Fruit fly (Drosophila melanogaster) whole organism, embryonic: Measurements from ENCODE around the gene Acp36DE.
A peak's percentile ranks its signal among the peaks of the same experiment; 100 is the strongest.

Experiments
- Blimp-1 ChIP-seq: fragments of 200-800 bp; sonication (Bioruptor generic); optimal IDR thresholded peaks from 3 replicates; lab custom pipeline; 2018; ENCODE audit warnings: missing biosample characterization, missing genetic modification characterization, mild to moderate bottlenecking, moderate library complexity, missing genetic modification reagents
- CG10979 ChIP-seq: fragments of 200-800 bp; sonication (Bioruptor generic); optimal IDR thresholded peaks from 2 replicates; lab custom pipeline; 2018; ENCODE audit warnings: missing biosample characterization, mild to moderate bottlenecking, missing genetic modification characterization, moderate library complexity
- CG11504 ChIP-seq: fragments of 200-800 bp; sonication (Bioruptor generic); optimal IDR thresholded peaks from 3 replicates; lab custom pipeline; 2019; ENCODE audit warnings: missing biosample characterization, mild to moderate bottlenecking, missing genetic modification characterization, moderate library complexity
- CG12071 ChIP-seq: fragments of 200-800 bp; sonication (Bioruptor generic); optimal IDR thresholded peaks from 3 replicates; lab custom pipeline; 2018; ENCODE audit warnings: missing biosample characterization, mild to moderate bottlenecking, missing genetic modification characterization
- CG12942 ChIP-seq: fragments of 200-800 bp; sonication (Bioruptor generic); optimal IDR thresholded peaks from 3 replicates; lab custom pipeline; 2016; ENCODE audit warnings: missing biosample characterization, missing genetic modification characterization
- CG13287 ChIP-seq: fragments of 200-800 bp; sonication (Bioruptor generic); IDR thresholded peaks from 2 replicates; pipeline ENCODE4 v1.3.6; 2022; ENCODE audit warnings: missing biosample characterization, missing genetic modification characterization; ENCODE audit not compliant: partially characterized antibody
- CG17612 ChIP-seq: fragments of 200-800 bp; sonication (Bioruptor generic); IDR thresholded peaks from 2 replicates; pipeline ENCODE4 v1.3.6; 2022; ENCODE audit warnings: missing biosample characterization, missing genetic modification characterization
- CG1832 ChIP-seq: fragments of 200-800 bp; sonication (Bioruptor generic); optimal IDR thresholded peaks from 2 replicates; lab custom pipeline; 2017; ENCODE audit warnings: missing biosample characterization, mild to moderate bottlenecking, missing genetic modification characterization, inconsistent platforms
- CG31365 ChIP-seq: fragments of 200-800 bp; sonication (Bioruptor generic); optimal IDR thresholded peaks from 2 replicates; lab custom pipeline; 2018; ENCODE audit warnings: missing biosample characterization, mild to moderate bottlenecking, missing genetic modification characterization
- CG32772 ChIP-seq: fragments of 200-800 bp; sonication (Bioruptor generic); IDR thresholded peaks from 2 replicates; pipeline ENCODE4 v1.3.6; 2022; ENCODE audit warnings: missing biosample characterization, missing genetic modification characterization
- CG4854 ChIP-seq: fragments of 200-800 bp; sonication (Bioruptor generic); optimal IDR thresholded peaks from 2 replicates; lab custom pipeline; 2016; ENCODE audit warnings: missing biosample characterization, missing genetic modification characterization, inconsistent platforms
- CG7963 ChIP-seq: fragments of 200-800 bp; sonication (Bioruptor generic); IDR thresholded peaks from 3 replicates; pipeline ENCODE4 v1.3.6; 2022; ENCODE audit warnings: missing biosample characterization, missing genetic modification characterization; ENCODE audit not compliant: partially characterized antibody
- Camta ChIP-seq: fragments of 200-800 bp; sonication (Bioruptor generic); optimal IDR thresholded peaks from 2 replicates; lab custom pipeline; 2016; ENCODE audit warnings: missing biosample characterization, missing genetic modification characterization
- D19A ChIP-seq: fragments of 200-800 bp; optimal IDR thresholded peaks from 3 replicates; lab custom pipeline; 2019; ENCODE audit warnings: missing biosample characterization, mild to moderate bottlenecking, missing genetic modification characterization, moderate library complexity
- Elba2 ChIP-seq: fragments of 200-800 bp; sonication (Bioruptor generic); optimal IDR thresholded peaks from 3 replicates; lab custom pipeline; 2016; ENCODE audit warnings: missing biosample characterization, missing genetic modification characterization
- Fer2 ChIP-seq: fragments of 200-800 bp; sonication (Bioruptor generic); optimal IDR thresholded peaks from 2 replicates; lab custom pipeline; 2018; ENCODE audit warnings: missing biosample characterization, mild to moderate bottlenecking, missing genetic modification characterization, moderate library complexity
- Gug ChIP-seq: fragments of 200-800 bp; sonication (Bioruptor generic); IDR thresholded peaks from 4 replicates; pipeline ENCODE4 v1.3.6; 2022; ENCODE audit warnings: missing biosample characterization, missing genetic modification characterization
- HLH3B ChIP-seq: fragments of 200-800 bp; sonication (Bioruptor generic); IDR thresholded peaks from 2 replicates; pipeline ENCODE4 v1.3.6; 2022; ENCODE audit warnings: missing biosample characterization, missing genetic modification characterization
- Hey ChIP-seq: fragments of 200-800 bp; sonication (Bioruptor generic); optimal IDR thresholded peaks from 3 replicates; lab custom pipeline; 2018; ENCODE audit warnings: missing biosample characterization, mild to moderate bottlenecking, missing genetic modification characterization
- Hr3 ChIP-seq: fragments of 200-800 bp; sonication (Bioruptor generic); optimal IDR thresholded peaks from 3 replicates; lab custom pipeline; 2016; ENCODE audit warnings: missing biosample characterization, missing genetic modification characterization
- Lim3 ChIP-seq: fragments of 200-800 bp; sonication (Bioruptor generic); IDR thresholded peaks from 2 replicates; pipeline ENCODE4 v1.3.6; 2022; ENCODE audit warnings: missing biosample characterization, missing genetic modification characterization
- MESR4 ChIP-seq: fragments of 200-800 bp; sonication (Bioruptor generic); optimal IDR thresholded peaks from 2 replicates; lab custom pipeline; 2018; ENCODE audit warnings: missing biosample characterization, mild to moderate bottlenecking, missing genetic modification characterization, moderate library complexity
- NK7.1 ChIP-seq: fragments of 200-800 bp; sonication (Bioruptor generic); optimal IDR thresholded peaks from 3 replicates; lab custom pipeline; 2016; ENCODE audit warnings: missing biosample characterization, missing genetic modification characterization
- Oli ChIP-seq: fragments of 200-800 bp; sonication (Bioruptor generic); optimal IDR thresholded peaks from 2 replicates; lab custom pipeline; 2018; ENCODE audit warnings: missing biosample characterization, mild to moderate bottlenecking, missing genetic modification characterization, moderate library complexity
- Optix ChIP-seq: fragments of 200-800 bp; sonication (Bioruptor generic); IDR thresholded peaks from 3 replicates; pipeline ENCODE4 v1.3.6; 2022; ENCODE audit warnings: missing biosample characterization, missing genetic modification characterization
- Ravus ChIP-seq: fragments of 200-800 bp; sonication (Bioruptor generic); IDR thresholded peaks from 2 replicates; pipeline ENCODE4 v1.3.6; 2022; ENCODE audit warnings: missing biosample characterization, missing genetic modification characterization
- Sry-δ ChIP-seq: fragments of 200-800 bp; sonication (Bioruptor generic); optimal IDR thresholded peaks from 2 replicates; lab custom pipeline; 2016; ENCODE audit warnings: missing biosample characterization, missing genetic modification characterization
- bab2 ChIP-seq: fragments of 200-800 bp; sonication (Bioruptor generic); optimal IDR thresholded peaks from 2 replicates; lab custom pipeline; 2016; ENCODE audit warnings: missing biosample characterization, missing genetic modification characterization
- caup ChIP-seq: fragments of 200-800 bp; sonication (Bioruptor generic); optimal IDR thresholded peaks from 3 replicates; lab custom pipeline; 2017; ENCODE audit warnings: missing biosample characterization, mild to moderate bottlenecking, missing genetic modification characterization, moderate library complexity; ENCODE audit not compliant: severe bottlenecking
- cg ChIP-seq: fragments of 200-800 bp; sonication (Bioruptor generic); optimal IDR thresholded peaks from 3 replicates; lab custom pipeline; 2019; ENCODE audit warnings: missing biosample characterization, mild to moderate bottlenecking, missing genetic modification characterization, moderate library complexity
- chif ChIP-seq, 2 experiments: fragments of 200-800 bp; sonication (Bioruptor generic); optimal IDR thresholded peaks; 3 replicates each; lab custom pipeline; 2016; ENCODE audit warnings: missing biosample characterization in 2 of 2, missing genetic modification characterization in 2 of 2
- chn ChIP-seq: fragments of 200-800 bp; sonication (Bioruptor generic); optimal IDR thresholded peaks from 2 replicates; lab custom pipeline; 2016; ENCODE audit warnings: missing biosample characterization, missing genetic modification characterization
- fd3F ChIP-seq: fragments of 200-800 bp; sonication (Bioruptor generic); optimal IDR thresholded peaks from 2 replicates; lab custom pipeline; 2018; ENCODE audit warnings: missing biosample characterization, mild to moderate bottlenecking, missing genetic modification characterization, moderate library complexity
- gce ChIP-seq: fragments of 200-800 bp; sonication (Bioruptor generic); IDR thresholded peaks from 3 replicates; pipeline ENCODE4 v1.3.6; 2022; ENCODE audit warnings: missing biosample characterization, missing genetic modification characterization
- gcm ChIP-seq: fragments of 200-800 bp; sonication (Bioruptor generic); optimal IDR thresholded peaks from 2 replicates; lab custom pipeline; 2019; ENCODE audit warnings: missing biosample characterization, mild to moderate bottlenecking, missing genetic modification characterization, moderate library complexity
- h ChIP-seq: fragments of >200 bp; optimal IDR thresholded peaks from 2 replicates; lab custom pipeline; 2017
- hth ChIP-seq: fragments of >200 bp; optimal IDR thresholded peaks from 2 replicates; lab custom pipeline; 2017; ENCODE audit warnings: inconsistent platforms
- kay ChIP-seq: fragments of 200-800 bp; sonication (Bioruptor generic); optimal IDR thresholded peaks from 2 replicates; lab custom pipeline; 2016; ENCODE audit warnings: missing biosample characterization, missing genetic modification characterization
- knrl ChIP-seq: fragments of 200-800 bp; sonication (Bioruptor generic); IDR thresholded peaks from 3 replicates; pipeline ENCODE4 v1.3.6; 2022; ENCODE audit warnings: missing biosample characterization, missing genetic modification characterization; ENCODE audit not compliant: partially characterized antibody
- lbe ChIP-seq: fragments of 200-800 bp; sonication (Bioruptor generic); optimal IDR thresholded peaks from 2 replicates; lab custom pipeline; 2016; ENCODE audit warnings: missing biosample characterization, mild to moderate bottlenecking, missing genetic modification characterization
- lov ChIP-seq, 2 experiments: fragments of 200-800 bp in 1 of 2; fragments of >200 bp in 1 of 2; sonication (Bioruptor generic) in 1 of 2; IDR thresholded peaks in 1 of 2; optimal IDR thresholded peaks in 1 of 2; 2 replicates in 1 of 2; 3 replicates in 1 of 2; pipeline versions ENCODE4 v1.3.6 to Lab custom; 2017 to 2022; ENCODE audit warnings: missing biosample characterization in 1 of 2, missing genetic modification characterization in 1 of 2
- nom ChIP-seq: fragments of 200-800 bp; sonication (Bioruptor generic); optimal IDR thresholded peaks from 2 replicates; lab custom pipeline; 2017; ENCODE audit warnings: missing biosample characterization, missing genetic modification characterization, mild to moderate bottlenecking, moderate library complexity, missing genetic modification reagents
- pnt ChIP-seq: fragments of 200-800 bp; sonication (Bioruptor generic); optimal IDR thresholded peaks from 3 replicates; lab custom pipeline; 2016; ENCODE audit warnings: missing biosample characterization, missing genetic modification characterization
- rib ChIP-seq: fragments of 200-800 bp; sonication (Bioruptor generic); IDR thresholded peaks from 2 replicates; pipeline ENCODE4 v1.3.6; 2022; ENCODE audit warnings: missing biosample characterization, missing genetic modification characterization
- row ChIP-seq: fragments of 200-800 bp; sonication (Bioruptor generic); IDR thresholded peaks from 3 replicates; pipeline ENCODE4 v1.3.6; 2022; ENCODE audit warnings: missing biosample characterization, missing genetic modification characterization
- sc ChIP-seq, 3 experiments: fragments of >200 bp in 2 of 3; fragments of 200-800 bp in 1 of 3; sonication (Bioruptor generic) in 1 of 3; optimal IDR thresholded peaks; 2 replicates in 2 of 3; 3 replicates in 1 of 3; lab custom pipeline; 2017; ENCODE audit warnings: mild to moderate bottlenecking in 1 of 3, missing biosample characterization in 1 of 3, missing genetic modification characterization in 1 of 3, missing genetic modification reagents in 1 of 3
- so ChIP-seq: fragments of 200-800 bp; sonication (Bioruptor generic); IDR thresholded peaks from 3 replicates; pipeline ENCODE4 v1.3.6; 2022; ENCODE audit warnings: missing biosample characterization, missing genetic modification characterization
- sug ChIP-seq: fragments of 200-800 bp; optimal IDR thresholded peaks from 2 replicates; lab custom pipeline; 2019; ENCODE audit warnings: missing biosample characterization, mild to moderate bottlenecking, missing genetic modification characterization, moderate library complexity
- tgo ChIP-seq: fragments of 200-800 bp; sonication (Bioruptor generic); IDR thresholded peaks from 3 replicates; pipeline ENCODE4 v1.3.6; 2022; ENCODE audit warnings: missing biosample characterization, missing genetic modification characterization
- wor ChIP-seq: fragments of 200-800 bp; sonication (Bioruptor generic); IDR thresholded peaks from 2 replicates; pipeline ENCODE4 v1.3.6; 2022; ENCODE audit warnings: missing biosample characterization, missing genetic modification characterization

The Acp36DE gene

DNA sequence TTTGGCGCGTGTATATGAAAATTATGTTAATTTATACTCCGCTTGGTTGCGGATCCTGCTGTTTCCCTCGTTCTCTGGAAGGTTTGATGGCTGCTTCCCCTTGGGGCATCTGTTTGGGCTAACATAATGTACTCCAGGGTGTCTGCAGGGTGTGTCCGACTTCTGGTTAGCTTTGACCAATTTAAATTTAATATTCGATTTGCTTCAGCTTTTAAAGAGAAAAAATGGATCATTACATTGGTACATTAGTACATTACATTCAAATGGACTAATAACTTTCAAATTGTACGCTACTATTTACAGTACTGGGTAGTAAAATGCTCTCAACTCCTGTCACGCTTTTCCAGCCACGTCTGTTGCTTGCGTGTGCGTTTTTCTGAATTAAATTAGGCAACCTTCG lies 18.3 kb upstream of the Acp36DE start (continued):
- TF ChIP-seq row = peak; percentile 75
- TF ChIP-seq HLH3B (GFP tag; lab: Robert Waterston, UW) = 0 out of 2 replicates have a peak, but pooled peaks have one; percentile 30
- TF ChIP-seq kay (GFP tag; lab: Kevin White, UChicago) = no peak
- peak; percentile 31 for TF ChIP-seq chn (GFP tag; lab: Kevin White, UChicago)
- no peak for TF ChIP-seq Elba2
- no peak for TF ChIP-seq lbe (GFP tag; lab: Kevin White, UChicago)
- TF ChIP-seq wor (GFP tag; lab: Robert Waterston, UW) = no peak
- no peak for TF ChIP-seq sc (optimal IDR thresholded peaks at IDR 0.05; lab: Kevin White, UChicago)
- TF ChIP-seq sc (GFP tag; optimal IDR thresholded peaks at IDR 0.05; lab: Kevin White, UChicago) = no peak
- TF ChIP-seq CG10979 (tag; lab: Kevin White, UChicago) = no peak
- peak; percentile 2 for TF ChIP-seq sug
- no peak for TF ChIP-seq CG7963 (GFP tag; lab: Robert Waterston, UW)
- peak; percentile 22 for TF ChIP-seq Hr3
- no peak for TF ChIP-seq knrl (GFP tag; lab: Robert Waterston, UW)
- peak; percentile 11 for TF ChIP-seq bab2 (GFP tag; lab: Kevin White, UChicago)
- no peak for TF ChIP-seq hth (lab: Kevin White, UChicago)
- no peak for TF ChIP-seq NK7.1 (GFP tag; lab: Kevin White, UChicago)
- no peak for TF ChIP-seq Fer2 (tag; lab: Kevin White, UChicago)
- TF ChIP-seq CG13287 = no peak
- TF ChIP-seq CG32772 (GFP tag; lab: Robert Waterston, UW) = 0 out of 2 replicates have a peak, but pooled peaks have one; percentile 17
- TF ChIP-seq Lim3 (GFP tag; lab: Robert Waterston, UW) = no peak
- TF ChIP-seq Sry-δ (GFP tag; lab: Kevin White, UChicago) = peak; percentile 1
- no peak for TF ChIP-seq rib (GFP tag; lab: Robert Waterston, UW)
- TF ChIP-seq nom = no peak
- TF ChIP-seq Oli (tag; lab: Kevin White, UChicago) = peak; percentile 57
- no peak for TF ChIP-seq lov (optimal IDR thresholded peaks at IDR 0.05; lab: Kevin White, UChicago)
- no peak for TF ChIP-seq lov (GFP tag; IDR thresholded peaks at IDR 0.05; lab: Robert Waterston, UW)
- TF ChIP-seq CG31365 (tag; lab: Kevin White, UChicago) = no peak
- peak; percentile 10 for TF ChIP-seq D19A (tag; lab: Kevin White, UChicago)
- TF ChIP-seq Ravus (GFP tag; lab: Robert Waterston, UW) = no peak
- peak; percentile 23 for TF ChIP-seq Camta (GFP tag; lab: Kevin White, UChicago)
- TF ChIP-seq pnt (GFP tag; lab: Kevin White, UChicago) = no peak
- peak; percentile 40 for TF ChIP-seq Blimp-1 (GFP tag; lab: Kevin White, UChicago)
- TF ChIP-seq CG12071 = peak; percentile 35
- TF ChIP-seq CG4854 (GFP tag; lab: Kevin White, UChicago) = no peak
- 0 out of 3 replicates have a peak, but pooled peaks have one; percentile 20 for TF ChIP-seq Optix (GFP tag; lab: Robert Waterston, UW)
- no peak for TF ChIP-seq CG12942 (GFP tag; lab: Kevin White, UChicago)
- no peak for TF ChIP-seq CG1832
- TF ChIP-seq gce (GFP tag; lab: Robert Waterston, UW) = no peak
- TF ChIP-seq chif (GFP tag; optimal IDR thresholded peaks at IDR 0.05; lab: Kevin White, UChicago) = peak; percentile 20 to 29
- TF ChIP-seq CG11504 = peak; percentile 61
- TF ChIP-seq so = no peak
- TF ChIP-seq fd3F (GFP tag; lab: Kevin White, UChicago) = no peak
- peak; percentile 20 for TF ChIP-seq caup (GFP tag; lab: Kevin White, UChicago)
- peak; percentile 10 for TF ChIP-seq gcm
- no peak for TF ChIP-seq h (lab: Kevin White, UChicago)
- 0 out of 4 replicates have a peak, but pooled peaks have one; percentile 11 for TF ChIP-seq Gug (GFP tag; lab: Robert Waterston, UW)
- no peak for TF ChIP-seq Hey (tag; lab: Kevin White, UChicago)
- TF ChIP-seq cg = no peak
- no peak for TF ChIP-seq MESR4 (GFP tag; lab: Kevin White, UChicago)
- TF ChIP-seq CG17612 (GFP tag; lab: Robert Waterston, UW) = no peak
- TF ChIP-seq tgo (GFP tag; lab: Robert Waterston, UW) = peak; percentile 53; the same call in 2 of the 3 replicates
